Worm (Caenorhabditis elegans): ENCODE data around the gene F25B3.2.

Gene F25B3.2

ce11 chrV:9588574-9588973 lies 11.5 kb downstream of the F25B3.2 start (continued):
- TF ChIP-seq efl-3 (GFP tag; optimal IDR thresholded peaks at IDR 0.05) (no peak), lin-15B (tag; optimal IDR thresholded peaks at IDR 0.05) (no peak), xbp-1 (tag; optimal IDR thresholded peaks at IDR 0.05) (no peak), ceh-82 (tag; optimal IDR thresholded peaks at IDR 0.05) (no peak), sptf-1 (tag; optimal IDR thresholded peaks at IDR 0.05) (no peak), ceh-90 (tag; optimal IDR thresholded peaks at IDR 0.05) (no peak), fkh-10 (GFP tag; optimal IDR thresholded peaks at IDR 0.05) (no peak), zip-4 (GFP tag; optimal IDR thresholded peaks at IDR 0.05) (no peak), mef-2 (tag; optimal IDR thresholded peaks at IDR 0.05) (no peak), lin-13 (GFP tag; optimal IDR thresholded peaks at IDR 0.05) (no peak), unc-98 (GFP tag; IDR thresholded peaks at IDR 0.05) (no peak), rnt-1 (tag; optimal IDR thresholded peaks at IDR 0.05) (no peak), pqm-1 (tag; optimal IDR thresholded peaks at IDR 0.05) (no peak), ces-1 (GFP tag; optimal IDR thresholded peaks at IDR 0.05) (no peak), nhr-85 (tag) (peak; percentile 68), pag-3 (tag; optimal IDR thresholded peaks at IDR 0.05; ENCODE audit: borderline replicate concordance, insufficient read depth) (no peak), egl-13 (tag; optimal IDR thresholded peaks at IDR 0.05) (no peak), nhr-47 (tag; optimal IDR thresholded peaks at IDR 0.05) (no peak), ceh-88 (GFP tag; IDR thresholded peaks at IDR 0.05) (no peak), unc-130 (tag; optimal IDR thresholded peaks at IDR 0.05) (no peak), elt-2 (tag; optimal IDR thresholded peaks at IDR 0.05) (no peak), mdl-1 (tag; optimal IDR thresholded peaks at IDR 0.05) (no peak), jun-1 (tag; optimal IDR thresholded peaks at IDR 0.05) (no peak), nhr-12 (tag; optimal IDR thresholded peaks at IDR 0.05) (no peak), aha-1 (tag; optimal IDR thresholded peaks at IDR 0.05) (no peak), fkh-4 (tag; optimal IDR thresholded peaks at IDR 0.05; ENCODE audit: borderline replicate concordance) (no peak), elt-3 (tag; optimal IDR thresholded peaks at IDR 0.05) (peak in 2 of 6 experiments; percentile 40 to 41), ztf-4 (tag; optimal IDR thresholded peaks at IDR 0.05) (no peak), unc-86 (tag; optimal IDR thresholded peaks at IDR 0.05) (no peak), mep-1 (tag; optimal IDR thresholded peaks at IDR 0.05) (peak; percentile 16), hpl-2 (GFP tag; optimal IDR thresholded peaks at IDR 0.05) (no peak), lin-14 (GFP tag; optimal IDR thresholded peaks at IDR 0.05) (peak; percentile 57), nhr-71 (tag; optimal IDR thresholded peaks at IDR 0.05) (peak; percentile 5), sox-4 (tag; optimal IDR thresholded peaks at IDR 0.05) (no peak), unc-30 (tag; optimal IDR thresholded peaks at IDR 0.05) (no peak)

ce11 chrV:9590317-9590716 lies 13.2 kb downstream of the F25B3.2 start, which contains the start of gene K09G1.2:
Gene K09G1.2, plus strand, starts transcription at chrV:9590617.
- TF ChIP-seq nhr-90 (tag; optimal IDR thresholded peaks at IDR 0.05; ENCODE audit: poor library complexity) (no peak), snu-23 (GFP tag; optimal IDR thresholded peaks at IDR 0.05) (no peak), mdl-1 (tag; optimal IDR thresholded peaks at IDR 0.05) (no peak), Y116A8C.19 (tag; optimal IDR thresholded peaks at IDR 0.05; ENCODE audit: borderline replicate concordance) (no peak), unc-86 (tag; optimal IDR thresholded peaks at IDR 0.05) (no peak), lir-3 (tag; optimal IDR thresholded peaks at IDR 0.05; ENCODE audit: poor library complexity) (no peak), C34B4.2 (tag; optimal IDR thresholded peaks at IDR 0.05) (no peak), nhr-11 (tag; optimal IDR thresholded peaks at IDR 0.05) (no peak), nhr-47 (tag; optimal IDR thresholded peaks at IDR 0.05) (no peak)

- no peak for TF ChIP-seq unc-30 (tag; optimal IDR thresholded peaks at IDR 0.05)
- no peak for TF ChIP-seq zip-4 (GFP tag; optimal IDR thresholded peaks at IDR 0.05)
- no peak for TF ChIP-seq unc-130 (tag; optimal IDR thresholded peaks at IDR 0.05)
- TF ChIP-seq mep-1 (tag; optimal IDR thresholded peaks at IDR 0.05): no peak
- TF ChIP-seq alr-1 (tag; optimal IDR thresholded peaks at IDR 0.05; ENCODE audit: borderline replicate concordance): no peak
- no peak for TF ChIP-seq pax-3 (tag; optimal IDR thresholded peaks at IDR 0.05)
- no peak for TF ChIP-seq dsc-1 (tag; optimal IDR thresholded peaks at IDR 0.05)
- no peak for TF ChIP-seq elt-3 (tag; optimal IDR thresholded peaks at IDR 0.05)
- no peak for TF ChIP-seq blmp-1 (tag; optimal IDR thresholded peaks at IDR 0.05)
- no peak for TF ChIP-seq nhr-19 (GFP tag; conservative IDR thresholded peaks at IDR 0.05)
- no peak for TF ChIP-seq unc-62 (GFP tag; optimal IDR thresholded peaks at IDR 0.05)
- no peak for TF ChIP-seq pqm-1 (tag; optimal IDR thresholded peaks at IDR 0.05)
- no peak for TF ChIP-seq egl-13 (tag; optimal IDR thresholded peaks at IDR 0.05)
- no peak for TF ChIP-seq pag-3 (tag; optimal IDR thresholded peaks at IDR 0.05; ENCODE audit: borderline replicate concordance, insufficient read depth)
- no peak for TF ChIP-seq efl-3 (GFP tag; optimal IDR thresholded peaks at IDR 0.05)
- no peak for TF ChIP-seq lsy-2 (tag; optimal IDR thresholded peaks at IDR 0.05)
- no peak for TF ChIP-seq hpl-2 (GFP tag; optimal IDR thresholded peaks at IDR 0.05)
- TF ChIP-seq nhr-47 (tag; optimal IDR thresholded peaks at IDR 0.05): no peak
Observed at ce11 chrV:9608256-9608655, 31.2 kb downstream of the F25B3.2 start, which contains the start of gene dop-2. Gene dop-2, plus strand, starts transcription at chrV:9608556.

Data from whole organism, L1 larva.